Fruit fly (Drosophila melanogaster) whole organism, adult: ENCODE results near the gene Pkd2.

Experiments used
- Mnt ChIP-seq: fragments of 200-800 bp; sonication (Bioruptor generic); optimal IDR thresholded peaks from 2 replicates; lab custom pipeline; 2016; ENCODE audit warnings: missing biosample characterization, mild to moderate bottlenecking, missing genetic modification characterization
- cnc ChIP-seq, 2 experiments: fragments of >200 bp; optimal IDR thresholded peaks; 2 replicates each; lab custom pipeline; 2017
- toe ChIP-seq: fragments of 200-800 bp; sonication (Bioruptor generic); optimal IDR thresholded peaks from 2 replicates; lab custom pipeline; 2016; ENCODE audit warnings: missing biosample characterization, missing genetic modification characterization

dm6 chr2L:12410679-12411078, 12.6 kb downstream of the Pkd2 start:
- TF ChIP-seq toe (GFP tag; lab: Kevin White, UChicago): no peak
- no peak for TF ChIP-seq cnc (optimal IDR thresholded peaks at IDR 0.05; lab: Kevin White, UChicago)
- no peak for TF ChIP-seq Mnt (GFP tag; lab: Kevin White, UChicago)
